Worm (Caenorhabditis elegans) whole organism, L3 larva: ENCODE data around the gene aptf-4.

Experiments
- R02D3.7 ChIP-seq: fragments of 150-350 bp; optimal IDR thresholded peaks from 2 replicates; lab custom pipeline; 2014; ENCODE audit warnings: missing biosample characterization, missing genetic modification characterization
- ZK546.5 ChIP-seq: sonication (generic microtip); optimal IDR thresholded peaks from 2 replicates; lab custom pipeline; 2017; ENCODE audit warnings: missing biosample characterization, missing genetic modification characterization
- aly-2 ChIP-seq: fragments of 150-350 bp; optimal IDR thresholded peaks from 2 replicates; lab custom pipeline; 2014; ENCODE audit warnings: missing biosample characterization, missing genetic modification characterization
- ama-1 ChIP-seq: fragments of 150-350 bp; optimal IDR thresholded peaks from 2 replicates; lab custom pipeline; 2018
- ceh-16 ChIP-seq: sonication (generic microtip); optimal IDR thresholded peaks from 2 replicates; lab custom pipeline; 2017; ENCODE audit warnings: missing biosample characterization, missing genetic modification characterization
- ceh-28 ChIP-seq: fragments of 150-350 bp; optimal IDR thresholded peaks from 2 replicates; lab custom pipeline; 2014; ENCODE audit warnings: missing biosample characterization, missing genetic modification reagents, missing genetic modification characterization
- ceh-82 ChIP-seq: fragments of 150-350 bp; optimal IDR thresholded peaks from 2 replicates; lab custom pipeline; 2014; ENCODE audit warnings: missing biosample characterization, missing genetic modification characterization
- ceh-9 ChIP-seq: sonication (generic microtip); optimal IDR thresholded peaks from 2 replicates; lab custom pipeline; 2018; ENCODE audit warnings: missing biosample characterization, missing genetic modification characterization
- daf-12 ChIP-seq: fragments of 150-350 bp; optimal IDR thresholded peaks from 2 replicates; lab custom pipeline; 2014; ENCODE audit warnings: missing biosample characterization, missing genetic modification reagents, missing genetic modification characterization
- egl-27 ChIP-seq: sonication (generic microtip); optimal IDR thresholded peaks from 4 replicates; lab custom pipeline; 2017; ENCODE audit warnings: missing biosample characterization, missing genetic modification reagents, missing genetic modification characterization
- egl-5 ChIP-seq: fragments of 150-350 bp; optimal IDR thresholded peaks from 2 replicates; lab custom pipeline; 2017; ENCODE audit warnings: missing biosample characterization, missing genetic modification reagents, missing genetic modification characterization, inconsistent platforms
- elt-2 ChIP-seq: sonication (generic microtip); optimal IDR thresholded peaks from 2 replicates; lab custom pipeline; 2016; ENCODE audit warnings: missing genetic modification reagents, mild to moderate bottlenecking, missing genetic modification characterization, missing compliant biosample characterization
- elt-3 ChIP-seq, 3 experiments: fragments of 150-350 bp in 1 of 3; sonication (generic microtip) in 2 of 3; optimal IDR thresholded peaks; 2 replicates in 2 of 3; 4 replicates in 1 of 3; lab custom pipeline; 2014 to 2017; ENCODE audit warnings: missing biosample characterization in 3 of 3, missing genetic modification characterization in 3 of 3
- eor-1 ChIP-seq, 2 experiments: fragments of 150-350 bp; optimal IDR thresholded peaks; 2 replicates each; lab custom pipeline; 2014 to 2018; ENCODE audit warnings: missing biosample characterization in 2 of 2, missing genetic modification characterization in 2 of 2
- fkh-10 ChIP-seq: sonication (generic microtip); optimal IDR thresholded peaks from 2 replicates; lab custom pipeline; 2017; ENCODE audit warnings: missing biosample characterization, missing genetic modification reagents, missing genetic modification characterization
- fkh-2 ChIP-seq: fragments of 150-350 bp; optimal IDR thresholded peaks from 2 replicates; lab custom pipeline; 2014; ENCODE audit warnings: missing biosample characterization, missing genetic modification reagents, missing genetic modification characterization
- fos-1 ChIP-seq: fragments of 150-350 bp; optimal IDR thresholded peaks from 2 replicates; lab custom pipeline; 2014; ENCODE audit warnings: missing biosample characterization, missing genetic modification characterization
- hmg-11 ChIP-seq: sonication (generic microtip); optimal IDR thresholded peaks from 2 replicates; lab custom pipeline; 2016; ENCODE audit warnings: missing genetic modification characterization, missing compliant biosample characterization
- jun-1 ChIP-seq: fragments of 150-350 bp; optimal IDR thresholded peaks from 2 replicates; lab custom pipeline; 2014; ENCODE audit warnings: missing biosample characterization, missing genetic modification reagents, missing genetic modification characterization
- lin-15B ChIP-seq: fragments of 150-350 bp; optimal IDR thresholded peaks from 2 replicates; lab custom pipeline; 2014; ENCODE audit warnings: missing biosample characterization, missing genetic modification characterization
- lin-39 ChIP-seq: fragments of 150-350 bp; optimal IDR thresholded peaks from 2 replicates; lab custom pipeline; 2018; ENCODE audit warnings: missing biosample characterization, missing genetic modification reagents, missing genetic modification characterization
- lsy-12 ChIP-seq: sonication (generic microtip); optimal IDR thresholded peaks from 2 replicates; lab custom pipeline; 2016; ENCODE audit warnings: mild to moderate bottlenecking, missing genetic modification characterization, missing compliant biosample characterization
- mdl-1 ChIP-seq: fragments of 150-350 bp; optimal IDR thresholded peaks from 2 replicates; lab custom pipeline; 2014; ENCODE audit warnings: missing biosample characterization, missing genetic modification characterization
- mml-1 ChIP-seq: fragments of 150-350 bp; sonication (generic microtip); optimal IDR thresholded peaks from 3 replicates; lab custom pipeline; 2014; ENCODE audit warnings: missing biosample characterization, missing genetic modification characterization
- nfya-1 ChIP-seq: sonication (generic microtip); optimal IDR thresholded peaks from 2 replicates; lab custom pipeline; 2017; ENCODE audit warnings: missing genetic modification characterization, mild to moderate bottlenecking, missing compliant biosample characterization, antibody characterized with exemption, moderate library complexity; ENCODE audit not compliant: insufficient read depth
- nhr-11 ChIP-seq: fragments of 150-350 bp; optimal IDR thresholded peaks from 2 replicates; lab custom pipeline; 2014; ENCODE audit warnings: missing biosample characterization, missing genetic modification characterization
- nhr-12 ChIP-seq: fragments of 150-350 bp; optimal IDR thresholded peaks from 2 replicates; lab custom pipeline; 2014; ENCODE audit warnings: missing biosample characterization, missing genetic modification characterization
- nhr-23 ChIP-seq: fragments of 150-350 bp; optimal IDR thresholded peaks from 2 replicates; lab custom pipeline; 2014; ENCODE audit warnings: missing biosample characterization, missing genetic modification reagents, missing genetic modification characterization
- nhr-237 ChIP-seq: fragments of 150-350 bp; optimal IDR thresholded peaks from 2 replicates; lab custom pipeline; 2014; ENCODE audit warnings: missing biosample characterization, missing genetic modification characterization
- nhr-25 ChIP-seq: sonication (generic microtip); optimal IDR thresholded peaks from 2 replicates; lab custom pipeline; 2017; ENCODE audit warnings: missing biosample characterization, missing genetic modification characterization
- nhr-28 ChIP-seq: fragments of 150-350 bp; optimal IDR thresholded peaks from 2 replicates; lab custom pipeline; 2014; ENCODE audit warnings: missing biosample characterization, missing genetic modification characterization
- nhr-67 ChIP-seq: fragments of 150-350 bp; optimal IDR thresholded peaks from 2 replicates; lab custom pipeline; 2014; ENCODE audit warnings: missing biosample characterization, missing genetic modification characterization
- nhr-76 ChIP-seq: fragments of 150-350 bp; sonication (generic microtip); optimal IDR thresholded peaks from 5 replicates; lab custom pipeline; 2014; ENCODE audit warnings: missing biosample characterization, missing genetic modification characterization
- nhr-77 ChIP-seq: fragments of 150-350 bp; optimal IDR thresholded peaks from 2 replicates; lab custom pipeline; 2014; ENCODE audit warnings: missing biosample characterization, missing genetic modification characterization
- pha-4 ChIP-seq: fragments of 150-350 bp; optimal IDR thresholded peaks from 2 replicates; lab custom pipeline; 2014; ENCODE audit warnings: missing biosample characterization, missing genetic modification reagents, missing genetic modification characterization
- pqm-1 ChIP-seq: fragments of 150-350 bp; optimal IDR thresholded peaks from 2 replicates; lab custom pipeline; 2017; ENCODE audit warnings: missing biosample characterization, missing genetic modification characterization, inconsistent platforms
- skn-1 ChIP-seq: fragments of 150-350 bp; optimal IDR thresholded peaks from 2 replicates; lab custom pipeline; 2014; ENCODE audit warnings: missing biosample characterization, missing genetic modification characterization
- snpc-4 ChIP-seq: fragments of 150-350 bp; optimal IDR thresholded peaks from 2 replicates; lab custom pipeline; 2014; ENCODE audit warnings: missing biosample characterization, missing genetic modification characterization
- tbx-2 ChIP-seq: sonication (generic microtip); optimal IDR thresholded peaks from 2 replicates; lab custom pipeline; 2016; ENCODE audit warnings: mild to moderate bottlenecking, missing genetic modification characterization, missing compliant biosample characterization
- unc-39 ChIP-seq: sonication (generic microtip); optimal IDR thresholded peaks from 4 replicates; lab custom pipeline; 2017; ENCODE audit warnings: missing biosample characterization, missing genetic modification characterization
- unc-62 ChIP-seq: fragments of 150-350 bp; sonication (generic microtip); optimal IDR thresholded peaks from 4 replicates; lab custom pipeline; 2014; ENCODE audit warnings: missing biosample characterization, missing genetic modification reagents, missing genetic modification characterization
- ztf-4 ChIP-seq: fragments of 150-350 bp; optimal IDR thresholded peaks from 2 replicates; lab custom pipeline; 2014; ENCODE audit warnings: missing biosample characterization, missing genetic modification characterization

Gene aptf-4

DNA sequence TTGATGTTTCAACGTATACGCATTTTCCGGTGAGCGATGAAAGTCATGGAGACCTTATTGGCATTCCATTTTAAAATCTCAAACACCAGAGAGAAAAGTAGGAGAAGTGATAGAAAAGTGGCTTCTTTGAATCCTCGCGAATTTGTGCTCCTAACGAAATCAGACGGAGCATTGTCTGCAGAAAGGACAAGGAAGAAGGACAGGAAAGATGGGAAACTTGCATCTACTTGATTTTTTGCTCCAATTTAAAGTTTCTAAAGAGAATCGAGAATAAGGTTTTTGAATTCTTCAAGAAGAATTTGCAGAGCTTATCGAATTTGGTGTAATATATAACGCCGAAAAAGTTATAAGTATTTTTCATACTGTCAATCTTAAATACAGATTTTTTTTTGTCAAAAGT is 39.7 kb upstream of the aptf-4 start:
- TF ChIP-seq jun-1 (tag; lab: Kevin White, UChicago) (no peak), fkh-10 (GFP tag; lab: Kevin White, UChicago) (peak; percentile 47), elt-2 (tag; lab: Kevin White, UChicago) (no peak)
- TF ChIP-seq, all 47 proteins: peak for 1

DNA sequence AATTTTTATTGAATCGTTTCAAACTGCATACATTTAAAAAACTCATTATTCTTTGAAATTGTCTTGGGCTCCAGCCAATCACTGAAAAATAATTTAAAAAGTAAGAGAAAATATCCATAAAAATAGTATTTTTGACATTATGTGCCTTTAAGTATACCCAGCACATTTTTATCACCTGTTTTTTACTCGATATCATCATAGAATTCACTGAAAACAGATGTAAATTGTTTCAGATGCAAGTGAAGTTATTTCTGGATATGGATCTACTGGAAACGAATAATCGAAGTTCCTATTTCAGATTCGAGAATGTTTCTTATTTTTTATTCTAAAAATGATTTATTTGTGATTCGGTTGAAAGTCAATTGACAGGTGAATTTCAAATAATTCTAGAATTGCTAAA is 36.2 kb upstream of the aptf-4 start:
- TF ChIP-seq unc-39 (no peak), nhr-11 (tag; lab: Kevin White, UChicago) (no peak), R02D3.7 (tag; lab: Kevin White, UChicago) (no peak), ama-1 (lab: Kevin White, UChicago) (no peak), nhr-237 (no peak), fkh-10 (GFP tag; lab: Kevin White, UChicago) (no peak)

DNA sequence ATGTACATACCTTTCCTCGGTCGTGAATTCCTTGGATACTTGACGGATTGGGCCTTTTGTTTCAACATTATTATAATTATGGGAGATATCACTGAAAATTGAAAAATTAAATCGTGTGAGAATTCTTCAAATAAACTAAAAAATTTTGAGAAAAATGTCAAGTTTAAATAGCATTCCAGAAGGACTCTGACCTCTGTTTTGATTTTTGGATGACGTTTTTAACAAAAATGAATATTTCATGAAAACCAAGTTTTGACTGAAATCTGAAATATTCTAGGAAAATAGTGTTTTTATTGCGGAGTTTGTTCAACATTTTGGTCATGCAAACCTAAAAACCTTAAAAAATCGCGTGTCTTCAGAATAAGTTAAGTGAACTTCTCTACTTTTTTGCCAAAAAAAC is 34.6 kb upstream of the aptf-4 start, which contains the start of gene glb-27:
Gene glb-27, minus strand, starts transcription at position 101 of the 400 bp plus-strand sequence.
- no peak for TF ChIP-seq nhr-28 (tag; lab: Kevin White, UChicago)
- no peak for TF ChIP-seq nhr-76 (tag; lab: Kevin White, UChicago)
- no peak for TF ChIP-seq skn-1 (tag; lab: Kevin White, UChicago)
- TF ChIP-seq unc-62 (GFP tag; lab: Kevin White, UChicago), result no peak
- no peak for TF ChIP-seq mml-1 (tag; lab: Kevin White, UChicago)
- no peak for TF ChIP-seq egl-27
- TF ChIP-seq nhr-25, result no peak
- no peak for TF ChIP-seq unc-39
- TF ChIP-seq ceh-9 (tag; lab: Kevin White, UChicago), result no peak
- TF ChIP-seq aly-2 (tag; lab: Kevin White, UChicago), result no peak
- TF ChIP-seq ceh-28 (tag; lab: Kevin White, UChicago), result no peak

DNA sequence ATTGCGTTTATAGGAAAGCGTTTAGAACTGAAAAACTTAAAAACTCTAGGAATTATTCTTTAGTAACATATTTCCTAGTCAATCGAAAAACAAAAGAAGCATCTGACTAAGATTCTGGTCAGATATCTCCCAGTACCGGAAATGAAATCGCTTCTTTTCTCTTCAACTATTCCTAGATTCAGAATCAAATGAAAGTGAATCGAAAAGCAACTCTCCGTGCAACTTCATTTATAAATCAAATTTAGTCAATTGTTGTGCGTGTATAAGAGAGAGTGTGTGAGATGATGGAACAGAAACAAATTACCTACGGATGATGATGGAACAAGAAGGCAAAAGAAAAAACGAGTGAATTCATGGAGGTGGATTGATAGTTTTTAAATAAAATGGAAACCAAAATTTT is 31.6 kb upstream of the aptf-4 start:
- TF ChIP-seq jun-1 (tag; lab: Kevin White, UChicago) (peak; percentile 17), fkh-10 (GFP tag; lab: Kevin White, UChicago) (peak; percentile 98), ama-1 (lab: Kevin White, UChicago) (no peak), nhr-23 (tag; lab: Kevin White, UChicago) (peak; percentile 29), lin-39 (tag; lab: Kevin White, UChicago) (no peak), nhr-11 (tag; lab: Kevin White, UChicago) (peak; percentile 32), ceh-16 (tag; lab: Kevin White, UChicago) (no peak), nfya-1 (peak; percentile 1), ceh-28 (tag; lab: Kevin White, UChicago) (peak; percentile 31)

DNA sequence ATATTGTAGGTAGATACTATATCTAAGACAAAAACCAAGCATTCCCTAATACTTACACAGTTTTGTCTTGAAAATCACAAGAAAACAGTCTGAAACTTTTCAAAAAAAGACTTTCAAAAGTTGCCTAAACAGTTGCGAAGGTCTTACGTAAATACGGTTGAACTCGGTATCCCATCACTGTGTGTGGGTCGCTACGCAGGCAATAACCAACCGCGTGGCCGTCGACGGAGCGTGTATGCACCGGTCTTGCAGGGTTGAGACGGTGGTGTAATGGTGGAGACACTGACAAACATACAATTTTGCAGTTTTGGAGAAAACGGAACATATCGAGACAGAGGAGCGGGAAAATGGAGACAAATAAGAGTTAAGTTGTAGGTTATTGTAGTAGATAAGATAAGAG is 29.6 kb upstream of the aptf-4 start, which contains the start of gene iff-2:
Gene iff-2, minus strand, starts transcription at position 141 of the 400 bp plus-strand sequence.
- TF ChIP-seq ZK546.5 (tag; lab: Kevin White, UChicago), result peak; percentile 83
- TF ChIP-seq nhr-25, result peak; percentile 100
- TF ChIP-seq nhr-11 (tag; lab: Kevin White, UChicago), result peak; percentile 99
- peak; percentile 67 for TF ChIP-seq fkh-2 (tag; lab: Kevin White, UChicago)
- TF ChIP-seq nfya-1, result peak; percentile 99
- peak; percentile 99 for TF ChIP-seq jun-1 (tag; lab: Kevin White, UChicago)
- peak; percentile 60 to 99 (median 98) for TF ChIP-seq elt-3 (tag; optimal IDR thresholded peaks at IDR 0.05; lab: Kevin White, UChicago)
- TF ChIP-seq R02D3.7 (tag; lab: Kevin White, UChicago), result peak; percentile 94
- peak; percentile 94 for TF ChIP-seq ceh-28 (tag; lab: Kevin White, UChicago)
- TF ChIP-seq ceh-16 (tag; lab: Kevin White, UChicago), result peak; percentile 73
- peak; percentile 96 for TF ChIP-seq skn-1 (tag; lab: Kevin White, UChicago)
- TF ChIP-seq unc-62 (GFP tag; lab: Kevin White, UChicago), result peak; percentile 96
- peak; percentile 99 for TF ChIP-seq egl-5 (tag; lab: Kevin White, UChicago)
- TF ChIP-seq fkh-10 (GFP tag; lab: Kevin White, UChicago), result peak; percentile 99
- TF ChIP-seq daf-12, result no peak
- TF ChIP-seq pqm-1 (tag; lab: Kevin White, UChicago), result peak; percentile 99
- TF ChIP-seq nhr-77 (tag; lab: Kevin White, UChicago), result peak; percentile 94
- TF ChIP-seq mdl-1 (tag; lab: Kevin White, UChicago), result peak; percentile 92
- TF ChIP-seq eor-1 (tag; optimal IDR thresholded peaks at IDR 0.05; lab: Kevin White, UChicago), result peak in 1 of 2 experiments; percentile 82
- no peak for TF ChIP-seq nhr-12 (tag; lab: Kevin White, UChicago)
- TF ChIP-seq ceh-9 (tag; lab: Kevin White, UChicago), result no peak
- TF ChIP-seq mml-1 (tag; lab: Kevin White, UChicago), result no peak
- peak; percentile 95 for TF ChIP-seq snpc-4
- TF ChIP-seq nhr-67 (tag; lab: Kevin White, UChicago), result peak; percentile 29
- TF ChIP-seq elt-2 (tag; lab: Kevin White, UChicago), result peak; percentile 97
- peak; percentile 97 for TF ChIP-seq hmg-11 (tag; lab: Kevin White, UChicago)
- peak; percentile 100 for TF ChIP-seq lin-15B (tag; lab: Kevin White, UChicago)
- peak; percentile 99 for TF ChIP-seq lsy-12 (tag; lab: Kevin White, UChicago)
- TF ChIP-seq aly-2 (tag; lab: Kevin White, UChicago), result peak; percentile 53
- peak; percentile 100 for TF ChIP-seq pha-4
- TF ChIP-seq ceh-82 (tag; lab: Kevin White, UChicago), result peak; percentile 93
- peak; percentile 94 for TF ChIP-seq tbx-2 (tag; lab: Kevin White, UChicago)
- peak; percentile 88 for TF ChIP-seq ztf-4 (tag; lab: Kevin White, UChicago)
- peak; percentile 96 for TF ChIP-seq fos-1 (tag; lab: Kevin White, UChicago)
- TF ChIP-seq nhr-28 (tag; lab: Kevin White, UChicago), result peak; percentile 77
- peak; percentile 97 for TF ChIP-seq egl-27
- no peak for TF ChIP-seq nhr-237
- peak; percentile 52 for TF ChIP-seq unc-39
